Worm (Caenorhabditis elegans): ENCODE data around the gene egl-15.

The egl-15 gene

ce11 chrX:11033952-11034287, 17.7 kb downstream of the egl-15 start:
- TF ChIP-seq dao-5 (tag; optimal IDR thresholded peaks at IDR 0.05) (no peak), him-1 (tag; optimal IDR thresholded peaks at IDR 0.05) (no peak), W03F9.2 (tag; optimal IDR thresholded peaks at IDR 0.05) (no peak)

- TF ChIP-seq him-1 (tag; optimal IDR thresholded peaks at IDR 0.05) (peak; percentile 54), W03F9.2 (tag; optimal IDR thresholded peaks at IDR 0.05) (no peak), dao-5 (tag; optimal IDR thresholded peaks at IDR 0.05) (no peak)
Measured at ce11 chrX:11034430-11035117, 18.4 kb downstream of the egl-15 start.

- TF ChIP-seq dao-5 (tag; optimal IDR thresholded peaks at IDR 0.05) (no peak), him-1 (tag; optimal IDR thresholded peaks at IDR 0.05) (no peak), W03F9.2 (tag; optimal IDR thresholded peaks at IDR 0.05) (no peak)
Measured at ce11 chrX:11035563-11035962, 19.4 kb downstream of the egl-15 start.

ce11 chrX:11036114-11037087, 20.2 kb downstream of the egl-15 start:
- TF ChIP-seq dao-5 (tag; optimal IDR thresholded peaks at IDR 0.05), result no peak
- TF ChIP-seq him-1 (tag; optimal IDR thresholded peaks at IDR 0.05), result no peak
- no peak for TF ChIP-seq W03F9.2 (tag; optimal IDR thresholded peaks at IDR 0.05)

- no peak for TF ChIP-seq dao-5 (tag; optimal IDR thresholded peaks at IDR 0.05)
Measured at ce11 chrX:11038221-11038620, 22.0 kb downstream of the egl-15 start.

- TF ChIP-seq him-1 (tag; optimal IDR thresholded peaks at IDR 0.05) (no peak), dao-5 (tag; optimal IDR thresholded peaks at IDR 0.05) (no peak), W03F9.2 (tag; optimal IDR thresholded peaks at IDR 0.05) (no peak)
Measured at ce11 chrX:11042777-11043176, 26.6 kb downstream of the egl-15 start, which contains the start of gene C09F12.3. Gene C09F12.3 (minus strand): TSS chrX:11042877.

- no peak for TF ChIP-seq W03F9.2 (tag; optimal IDR thresholded peaks at IDR 0.05)
- TF ChIP-seq him-1 (tag; optimal IDR thresholded peaks at IDR 0.05), result no peak
- no peak for TF ChIP-seq dao-5 (tag; optimal IDR thresholded peaks at IDR 0.05)
Measured at ce11 chrX:11047183-11047582, 31.0 kb downstream of the egl-15 start, which contains the start of gene clc-1. Gene clc-1 (plus strand): TSS chrX:11047446.

- no peak for TF ChIP-seq him-1 (tag; optimal IDR thresholded peaks at IDR 0.05)
- no peak for TF ChIP-seq W03F9.2 (tag; optimal IDR thresholded peaks at IDR 0.05)
- no peak for TF ChIP-seq dao-5 (tag; optimal IDR thresholded peaks at IDR 0.05)
Measured at ce11 chrX:11050335-11050734, 34.1 kb downstream of the egl-15 start.

- TF ChIP-seq W03F9.2 (tag; optimal IDR thresholded peaks at IDR 0.05) (no peak), him-1 (tag; optimal IDR thresholded peaks at IDR 0.05) (no peak), dao-5 (tag; optimal IDR thresholded peaks at IDR 0.05) (no peak)
Measured at ce11 chrX:11053615-11054014, 37.4 kb downstream of the egl-15 start, which contains the start of gene C09F12.2. Gene C09F12.2 (plus strand): TSS chrX:11053915.

ce11 chrX:11057028-11057427, 40.8 kb downstream of the egl-15 start, which contains the start of gene lpr-3:
Gene lpr-3 (plus strand): TSS chrX:11057401.
- no peak for TF ChIP-seq him-1 (tag; optimal IDR thresholded peaks at IDR 0.05)
- no peak for TF ChIP-seq dao-5 (tag; optimal IDR thresholded peaks at IDR 0.05)
- no peak for TF ChIP-seq W03F9.2 (tag; optimal IDR thresholded peaks at IDR 0.05)

ce11 chrX:11059744-11060143, 43.5 kb downstream of the egl-15 start, which contains the start of gene lpr-6:
Gene lpr-6 (plus strand): TSS chrX:11059994.
- TF ChIP-seq W03F9.2 (tag; optimal IDR thresholded peaks at IDR 0.05) (no peak), dao-5 (tag; optimal IDR thresholded peaks at IDR 0.05) (no peak), him-1 (tag; optimal IDR thresholded peaks at IDR 0.05) (no peak)

- TF ChIP-seq him-1 (tag; optimal IDR thresholded peaks at IDR 0.05) (no peak), W03F9.2 (tag; optimal IDR thresholded peaks at IDR 0.05) (no peak), dao-5 (tag; optimal IDR thresholded peaks at IDR 0.05) (no peak)
Measured at ce11 chrX:11060940-11061339, 44.7 kb downstream of the egl-15 start.

ce11 chrX:11061904-11062303, 45.7 kb downstream of the egl-15 start, which contains the start of gene lpr-5:
Gene lpr-5 (plus strand): TSS chrX:11062123.
- no peak for TF ChIP-seq W03F9.2 (tag; optimal IDR thresholded peaks at IDR 0.05)
- TF ChIP-seq dao-5 (tag; optimal IDR thresholded peaks at IDR 0.05), result no peak
- no peak for TF ChIP-seq him-1 (tag; optimal IDR thresholded peaks at IDR 0.05)

- TF ChIP-seq dao-5 (tag; optimal IDR thresholded peaks at IDR 0.05), result no peak
- TF ChIP-seq him-1 (tag; optimal IDR thresholded peaks at IDR 0.05), result no peak
- no peak for TF ChIP-seq W03F9.2 (tag; optimal IDR thresholded peaks at IDR 0.05)
Measured at ce11 chrX:11064799-11065198, 48.6 kb downstream of the egl-15 start, which contains the start of gene lpr-4. Gene lpr-4 (plus strand): TSS chrX:11065126.
